Fruit fly (Drosophila melanogaster) whole organism, embryonic: ENCODE results near the gene mRpS35.
A peak's percentile ranks its signal among the peaks of the same experiment; 100 is the strongest.

ENCODE experiments used
- Adf1 ChIP-seq: fragments of 200-800 bp; sonication (Bioruptor generic); IDR thresholded peaks from 2 replicates; pipeline ENCODE4 v1.3.6; 2022; ENCODE audit warnings: missing biosample characterization, missing genetic modification characterization
- CG10321 ChIP-seq: fragments of 200-800 bp; sonication (Bioruptor generic); IDR thresholded peaks from 2 replicates; pipeline ENCODE4 v1.3.6; 2022; ENCODE audit warnings: missing biosample characterization, missing genetic modification characterization
- CG10462 ChIP-seq: fragments of 200-800 bp; sonication (Bioruptor generic); optimal IDR thresholded peaks from 2 replicates; lab custom pipeline; 2016; ENCODE audit warnings: missing biosample characterization, missing genetic modification characterization
- CG11247 ChIP-seq: fragments of 200-800 bp; sonication (Bioruptor generic); IDR thresholded peaks from 2 replicates; pipeline ENCODE4 v1.3.6; 2022; ENCODE audit warnings: missing biosample characterization, missing genetic modification characterization
- CG12299 ChIP-seq: fragments of 200-800 bp; sonication (Bioruptor generic); optimal IDR thresholded peaks from 2 replicates; lab custom pipeline; 2018; ENCODE audit warnings: missing biosample characterization, mild to moderate bottlenecking, missing genetic modification characterization
- CG13624 ChIP-seq: fragments of 200-800 bp; sonication (Bioruptor generic); optimal IDR thresholded peaks from 2 replicates; lab custom pipeline; 2016; ENCODE audit warnings: missing biosample characterization, missing genetic modification characterization
- CG13775 ChIP-seq: fragments of 200-800 bp; sonication (Bioruptor generic); optimal IDR thresholded peaks from 3 replicates; lab custom pipeline; 2017; ENCODE audit warnings: missing biosample characterization, mild to moderate bottlenecking, missing genetic modification characterization
- CG14667 ChIP-seq: fragments of 200-800 bp; sonication (Bioruptor generic); IDR thresholded peaks from 2 replicates; pipeline ENCODE4 v1.3.6; 2022; ENCODE audit warnings: missing biosample characterization, missing genetic modification characterization
- CG14860 ChIP-seq: fragments of 200-800 bp; sonication (Bioruptor generic); IDR thresholded peaks from 3 replicates; pipeline ENCODE4 v1.3.6; 2022; ENCODE audit warnings: missing biosample characterization, missing genetic modification characterization; ENCODE audit not compliant: partially characterized antibody
- CG1602 ChIP-seq: fragments of 200-800 bp; sonication (Bioruptor generic); optimal IDR thresholded peaks from 3 replicates; lab custom pipeline; 2016; ENCODE audit warnings: missing biosample characterization, missing genetic modification characterization
- CG17385 ChIP-seq: fragments of 200-800 bp; sonication (Bioruptor generic); optimal IDR thresholded peaks from 3 replicates; lab custom pipeline; 2018; ENCODE audit warnings: missing biosample characterization, mild to moderate bottlenecking, missing genetic modification characterization
- CG1792 ChIP-seq: fragments of 200-800 bp; sonication (Bioruptor generic); optimal IDR thresholded peaks from 2 replicates; lab custom pipeline; 2016; ENCODE audit warnings: missing biosample characterization, missing genetic modification characterization
- CG2889 ChIP-seq: fragments of 200-800 bp; sonication (Bioruptor generic); IDR thresholded peaks from 3 replicates; pipeline ENCODE4 v1.3.6; 2022; ENCODE audit warnings: missing biosample characterization, missing genetic modification characterization
- CG3281 ChIP-seq: fragments of 200-800 bp; sonication (Bioruptor generic); optimal IDR thresholded peaks from 3 replicates; lab custom pipeline; 2017; ENCODE audit warnings: missing biosample characterization, mild to moderate bottlenecking, missing genetic modification characterization
- CG6654 ChIP-seq: fragments of 200-800 bp; sonication (Bioruptor generic); optimal IDR thresholded peaks from 2 replicates; lab custom pipeline; 2017; ENCODE audit warnings: missing biosample characterization, mild to moderate bottlenecking, missing genetic modification characterization
- CG6854 ChIP-seq: fragments of 200-800 bp; sonication (Bioruptor generic); optimal IDR thresholded peaks from 3 replicates; lab custom pipeline; 2017; ENCODE audit warnings: missing biosample characterization, mild to moderate bottlenecking, missing genetic modification characterization
- CG7963 ChIP-seq: fragments of 200-800 bp; sonication (Bioruptor generic); IDR thresholded peaks from 3 replicates; pipeline ENCODE4 v1.3.6; 2022; ENCODE audit warnings: missing biosample characterization, missing genetic modification characterization; ENCODE audit not compliant: partially characterized antibody
- CG8924 ChIP-seq: fragments of 200-800 bp; optimal IDR thresholded peaks from 3 replicates; lab custom pipeline; 2019; ENCODE audit warnings: missing biosample characterization, mild to moderate bottlenecking, missing genetic modification characterization, moderate library complexity
- Camta ChIP-seq: fragments of 200-800 bp; sonication (Bioruptor generic); optimal IDR thresholded peaks from 2 replicates; lab custom pipeline; 2016; ENCODE audit warnings: missing biosample characterization, missing genetic modification characterization
- E2f1 ChIP-seq: fragments of 200-800 bp; sonication (Bioruptor generic); IDR thresholded peaks from 2 replicates; pipeline ENCODE4 v1.3.6; 2022; ENCODE audit warnings: missing biosample characterization, missing genetic modification characterization
- E2f2 ChIP-seq: fragments of 200-800 bp; sonication (Bioruptor generic); IDR thresholded peaks from 2 replicates; pipeline ENCODE4 v1.3.6; 2022; ENCODE audit warnings: missing biosample characterization, missing genetic modification characterization
- Gug ChIP-seq: fragments of 200-800 bp; sonication (Bioruptor generic); IDR thresholded peaks from 4 replicates; pipeline ENCODE4 v1.3.6; 2022; ENCODE audit warnings: missing biosample characterization, missing genetic modification characterization
- HLH54F ChIP-seq: fragments of 200-800 bp; sonication (Bioruptor generic); optimal IDR thresholded peaks from 3 replicates; lab custom pipeline; 2016; ENCODE audit warnings: missing biosample characterization, missing genetic modification characterization
- HLHmδ ChIP-seq: fragments of 200-800 bp; sonication (Bioruptor generic); optimal IDR thresholded peaks from 2 replicates; lab custom pipeline; 2018; ENCODE audit warnings: missing biosample characterization, mild to moderate bottlenecking, missing genetic modification characterization, moderate library complexity
- Hmx ChIP-seq: fragments of 200-800 bp; sonication (Bioruptor generic); optimal IDR thresholded peaks from 2 replicates; lab custom pipeline; 2016; ENCODE audit warnings: missing biosample characterization, missing genetic modification characterization
- Max ChIP-seq: fragments of 200-800 bp; sonication (Bioruptor generic); optimal IDR thresholded peaks from 2 replicates; lab custom pipeline; 2016; ENCODE audit warnings: missing biosample characterization, mild to moderate bottlenecking, missing genetic modification characterization
- Stat92E ChIP-seq, 3 experiments: fragments of >200 bp in 2 of 3; fragments of 200-800 bp in 1 of 3; sonication (Bioruptor generic) in 1 of 3; optimal IDR thresholded peaks; 2 replicates each; lab custom pipeline; 2017 to 2019; ENCODE audit warnings: missing biosample characterization in 3 of 3, missing genetic modification characterization in 3 of 3, mild to moderate bottlenecking in 1 of 3, moderate library complexity in 1 of 3
- Tbp ChIP-seq: fragments of >200 bp; optimal IDR thresholded peaks from 2 replicates; lab custom pipeline; 2018; ENCODE audit warnings: missing biosample characterization, missing genetic modification characterization
- Usf ChIP-seq: fragments of 200-800 bp; sonication (Bioruptor generic); optimal IDR thresholded peaks from 2 replicates; lab custom pipeline; 2017; ENCODE audit warnings: missing genotype, missing biosample characterization, missing genetic modification characterization
- Vsx1 ChIP-seq: fragments of 200-800 bp; sonication (Bioruptor generic); optimal IDR thresholded peaks from 2 replicates; lab custom pipeline; 2017; ENCODE audit warnings: missing biosample characterization, mild to moderate bottlenecking, missing genetic modification characterization, missing genetic modification reagents
- bbx ChIP-seq: fragments of 200-800 bp; sonication (Bioruptor generic); IDR thresholded peaks from 2 replicates; pipeline ENCODE4 v1.3.6; 2022; ENCODE audit warnings: missing biosample characterization, missing genetic modification characterization; ENCODE audit not compliant: partially characterized antibody
- cad ChIP-seq: fragments of >200 bp; optimal IDR thresholded peaks from 2 replicates; lab custom pipeline; 2017; ENCODE audit warnings: missing biosample characterization, missing genetic modification characterization
- caup ChIP-seq: fragments of 200-800 bp; sonication (Bioruptor generic); optimal IDR thresholded peaks from 3 replicates; lab custom pipeline; 2017; ENCODE audit warnings: missing biosample characterization, mild to moderate bottlenecking, missing genetic modification characterization, moderate library complexity; ENCODE audit not compliant: severe bottlenecking
- dan ChIP-seq: fragments of 200-800 bp; sonication (Bioruptor generic); IDR thresholded peaks from 2 replicates; pipeline ENCODE4 v1.3.6; 2022; ENCODE audit warnings: missing biosample characterization, missing genetic modification characterization
- dm ChIP-seq: fragments of 200-800 bp; sonication (Bioruptor generic); optimal IDR thresholded peaks from 3 replicates; lab custom pipeline; 2016; ENCODE audit warnings: missing biosample characterization, missing genetic modification characterization
- fd64A ChIP-seq: fragments of 200-800 bp; sonication (Bioruptor generic); optimal IDR thresholded peaks from 3 replicates; lab custom pipeline; 2018; ENCODE audit warnings: missing biosample characterization, mild to moderate bottlenecking, missing genetic modification characterization
- fd96Cb ChIP-seq: fragments of 200-800 bp; sonication (Bioruptor generic); optimal IDR thresholded peaks from 2 replicates; lab custom pipeline; 2018; ENCODE audit warnings: missing biosample characterization, mild to moderate bottlenecking, missing genetic modification characterization, moderate library complexity
- fru ChIP-seq: fragments of >200 bp; optimal IDR thresholded peaks from 2 replicates; lab custom pipeline; 2017
- ftz-f1 ChIP-seq: fragments of 200-800 bp; sonication (Bioruptor generic); optimal IDR thresholded peaks from 2 replicates; lab custom pipeline; 2016; ENCODE audit warnings: missing biosample characterization, missing genetic modification characterization
- gcm2 ChIP-seq: fragments of 200-800 bp; sonication (Bioruptor generic); optimal IDR thresholded peaks from 2 replicates; lab custom pipeline; 2016; ENCODE audit warnings: missing biosample characterization, missing genetic modification characterization
- hb ChIP-seq: fragments of 200-800 bp; sonication (Bioruptor generic); IDR thresholded peaks from 3 replicates; pipeline ENCODE4 v1.3.6; 2022; ENCODE audit warnings: missing biosample characterization, missing genetic modification characterization; ENCODE audit not compliant: partially characterized antibody
- her ChIP-seq: fragments of 200-800 bp; sonication (Bioruptor generic); optimal IDR thresholded peaks from 2 replicates; lab custom pipeline; 2016; ENCODE audit warnings: missing biosample characterization, missing genetic modification characterization
- ken ChIP-seq: fragments of 200-800 bp; sonication (Bioruptor generic); IDR thresholded peaks from 3 replicates; pipeline ENCODE4 v1.3.6; 2022; ENCODE audit warnings: missing biosample characterization, missing genetic modification characterization
- lab ChIP-seq: fragments of 200-800 bp; sonication (Bioruptor generic); optimal IDR thresholded peaks from 3 replicates; lab custom pipeline; 2017; ENCODE audit warnings: missing biosample characterization, missing genetic modification characterization, mild to moderate bottlenecking, moderate library complexity, missing genetic modification reagents
- lola ChIP-seq, 3 experiments: fragments of >200 bp in 2 of 3; fragments of 200-800 bp in 1 of 3; sonication (Bioruptor generic) in 1 of 3; optimal IDR thresholded peaks; 2 replicates each; lab custom pipeline; 2017 to 2019; ENCODE audit warnings: missing biosample characterization in 3 of 3, missing genetic modification characterization in 3 of 3, mild to moderate bottlenecking in 1 of 3, moderate library complexity in 1 of 3
- mirr ChIP-seq: fragments of 200-800 bp; sonication (Bioruptor generic); optimal IDR thresholded peaks from 3 replicates; lab custom pipeline; 2018; ENCODE audit warnings: missing biosample characterization, mild to moderate bottlenecking, missing genetic modification characterization
- peb ChIP-seq: fragments of 200-800 bp; sonication (Bioruptor generic); IDR thresholded peaks from 2 replicates; pipeline ENCODE4 v1.3.6; 2022; ENCODE audit warnings: missing biosample characterization, missing genetic modification characterization
- pnt ChIP-seq: fragments of 200-800 bp; sonication (Bioruptor generic); optimal IDR thresholded peaks from 3 replicates; lab custom pipeline; 2016; ENCODE audit warnings: missing biosample characterization, missing genetic modification characterization
- vvl ChIP-seq: fragments of 200-800 bp; sonication (Bioruptor generic); IDR thresholded peaks from 2 replicates; pipeline ENCODE4 v1.3.6; 2022; ENCODE audit warnings: missing biosample characterization, missing genetic modification characterization
- wek ChIP-seq: fragments of 200-800 bp; sonication (Bioruptor generic); optimal IDR thresholded peaks from 3 replicates; lab custom pipeline; 2018; ENCODE audit warnings: missing biosample characterization, mild to moderate bottlenecking, missing genetic modification characterization, moderate library complexity
- zen ChIP-seq: fragments of 200-800 bp; sonication (Bioruptor generic); optimal IDR thresholded peaks from 3 replicates; lab custom pipeline; 2018; ENCODE audit warnings: missing biosample characterization, mild to moderate bottlenecking, missing genetic modification characterization, moderate library complexity

The mRpS35 gene

dm6 chr3L:2805956-2806527 is 25.3 kb downstream of the mRpS35 start (continued):
- TF ChIP-seq her (GFP tag; lab: Kevin White, UChicago) = no peak
- no peak for TF ChIP-seq CG14860
- TF ChIP-seq mirr = no peak
- TF ChIP-seq Tbp (GFP tag; lab: Kevin White, UChicago) = no peak
- TF ChIP-seq CG10462 (GFP tag; lab: Kevin White, UChicago) = no peak
- TF ChIP-seq fd96Cb (tag; lab: Kevin White, UChicago) = peak; percentile 74
- peak; percentile 34 for TF ChIP-seq CG6654 (GFP tag; lab: Kevin White, UChicago)
- peak; percentile 41 for TF ChIP-seq Vsx1 (GFP tag; lab: Kevin White, UChicago)
- no peak for TF ChIP-seq wek (GFP tag; lab: Kevin White, UChicago)
- no peak for TF ChIP-seq dm (GFP tag; lab: Kevin White, UChicago)
- TF ChIP-seq E2f2 (GFP tag; lab: Robert Waterston, UW) = peak; percentile 41; the same call in 1 of the 2 replicates
- no peak for TF ChIP-seq Adf1
- peak; percentile 91 for TF ChIP-seq Gug
- TF ChIP-seq caup (GFP tag; lab: Kevin White, UChicago) = peak; percentile 32
- TF ChIP-seq CG1602 (GFP tag; lab: Kevin White, UChicago) = no peak
- no peak; the same call in 1 of the 2 replicates for TF ChIP-seq dan (GFP tag; lab: Robert Waterston, UW)
- no peak for TF ChIP-seq CG13624 (GFP tag; lab: Kevin White, UChicago)
- TF ChIP-seq cad = no peak
- no peak for TF ChIP-seq Hmx (GFP tag; lab: Kevin White, UChicago)
- peak; percentile 90 for TF ChIP-seq E2f1 (GFP tag; lab: Robert Waterston, UW)
- TF ChIP-seq hb = no peak
- peak; percentile 51 for TF ChIP-seq Camta (GFP tag; lab: Kevin White, UChicago)
- no peak for TF ChIP-seq lola (GFP tag; optimal IDR thresholded peaks at IDR 0.05; lab: Kevin White, UChicago)
- peak; percentile 23 for TF ChIP-seq CG17385 (GFP tag; lab: Kevin White, UChicago)
- TF ChIP-seq ftz-f1 (GFP tag; lab: Kevin White, UChicago) = no peak
- peak; percentile 34 for TF ChIP-seq CG8924 (tag; lab: Kevin White, UChicago)
- no peak for TF ChIP-seq CG13775 (GFP tag; lab: Kevin White, UChicago)
- no peak for TF ChIP-seq CG12299 (tag; lab: Kevin White, UChicago)
- TF ChIP-seq CG6854 (GFP tag; lab: Kevin White, UChicago) = peak; percentile 0
- no peak for TF ChIP-seq fd64A (GFP tag; lab: Kevin White, UChicago)
- no peak for TF ChIP-seq bbx
- TF ChIP-seq CG14667 = peak; percentile 87
- TF ChIP-seq HLH54F = no peak
- TF ChIP-seq Stat92E (GFP tag; optimal IDR thresholded peaks at IDR 0.05; lab: Kevin White, UChicago) = no peak
- peak; percentile 51; the same call in 1 of the 3 replicates for TF ChIP-seq CG2889
- no peak for TF ChIP-seq CG1792
- TF ChIP-seq CG3281 (GFP tag; lab: Kevin White, UChicago) = peak; percentile 45
- TF ChIP-seq CG10321 = no peak
- peak; percentile 94 for TF ChIP-seq vvl (GFP tag; lab: Robert Waterston, UW)
- no peak for TF ChIP-seq gcm2 (GFP tag; lab: Kevin White, UChicago)
- TF ChIP-seq zen (tag; lab: Kevin White, UChicago) = peak; percentile 75
- no peak for TF ChIP-seq HLHmδ (GFP tag; lab: Kevin White, UChicago)
- peak; percentile 51 for TF ChIP-seq pnt (GFP tag; lab: Kevin White, UChicago)
- peak; percentile 86 for TF ChIP-seq peb (GFP tag; lab: Robert Waterston, UW)
- peak; percentile 70 for TF ChIP-seq ken (GFP tag; lab: Robert Waterston, UW)
- no peak for TF ChIP-seq fru (lab: Kevin White, UChicago)
- TF ChIP-seq lab = peak; percentile 78
- TF ChIP-seq Max (GFP tag; lab: Kevin White, UChicago) = peak; percentile 32
- no peak for TF ChIP-seq CG7963 (GFP tag; lab: Robert Waterston, UW)
- TF ChIP-seq CG11247 (GFP tag; lab: Robert Waterston, UW) = peak; percentile 88
- TF ChIP-seq Usf (GFP tag; lab: Kevin White, UChicago) = peak; percentile 1
